Worm (Caenorhabditis elegans) whole organism, early embryonic: Measurements from ENCODE around the gene F13H8.12.

ENCODE experiments used
- aly-1 ChIP-seq: sonication (generic microtip); optimal IDR thresholded peaks from 2 replicates; lab custom pipeline; 2016; ENCODE audit warnings: missing genetic modification characterization, missing compliant biosample characterization
- ama-1 ChIP-seq: fragments of 150-350 bp; optimal IDR thresholded peaks from 2 replicates; lab custom pipeline; 2014
- flt-1 ChIP-seq: fragments of 200-800 bp; sonication (Bioruptor generic); IDR thresholded peaks from 2 replicates; pipeline ENCODE4 v1.3.6; 2022; ENCODE audit warnings: missing genetic modification characterization, missing compliant biosample characterization
- hmg-4 ChIP-seq: fragments of 200-800 bp; sonication (Bioruptor generic); optimal IDR thresholded peaks from 2 replicates; lab custom pipeline; 2018; ENCODE audit warnings: mild to moderate bottlenecking, missing genetic modification characterization, missing compliant biosample characterization
- tbx-11 ChIP-seq: fragments of 200-800 bp; sonication (Bioruptor generic); IDR thresholded peaks from 2 replicates; pipeline ENCODE4 v1.3.6; 2022; ENCODE audit warnings: missing genetic modification characterization, missing compliant biosample characterization
- tbx-37 ChIP-seq: fragments of 200-800 bp; sonication (Bioruptor generic); conservative IDR thresholded peaks from 2 replicates; pipeline ENCODE4 v1.3.6; 2022; ENCODE audit warnings: missing genetic modification reagents, missing genetic modification characterization, missing compliant biosample characterization

DNA sequence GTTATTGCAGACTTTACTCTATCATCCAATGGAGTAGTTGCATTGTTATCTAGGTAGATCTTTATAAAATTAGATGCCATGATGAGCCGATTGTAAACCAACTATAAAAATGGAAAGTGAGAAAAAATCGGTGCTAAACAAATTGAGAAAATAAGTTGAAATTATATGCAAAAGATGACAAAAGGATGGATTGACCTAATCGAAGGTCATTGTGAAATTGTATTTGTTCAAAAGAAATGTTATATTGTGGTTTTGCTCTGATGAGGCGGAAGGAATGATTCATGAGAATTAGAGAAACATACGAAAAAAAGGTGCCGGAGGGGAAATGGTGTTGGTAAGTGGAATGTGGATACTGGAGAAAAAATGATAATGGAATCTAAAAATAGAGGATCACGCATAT is 18.7 kb downstream of the F13H8.12 start, which contains the start of gene scly-1:
- TF ChIP-seq ama-1 = no peak
- TF ChIP-seq aly-1 (tag; lab: Kevin White, UChicago) = no peak
- no peak for TF ChIP-seq hmg-4 (GFP tag; lab: Kevin White, UChicago)
- TF ChIP-seq flt-1 (GFP tag; lab: Robert Waterston, UW) = no peak
- TF ChIP-seq tbx-11 = no peak
- no peak for TF ChIP-seq tbx-37 (GFP tag; lab: Robert Waterston, UW)
